Worm (Caenorhabditis elegans): ENCODE data around the gene lsy-2.

Gene lsy-2

ce11 chrX:2096804-2097203 lies 7.3 kb downstream of the lsy-2 start, which contains the start of gene T21D9.2:
T21D9.2 (minus strand) TSS chrX:2096904.
- TF ChIP-seq zag-1 (tag; optimal IDR thresholded peaks at IDR 0.05), result no peak
- TF ChIP-seq mml-1 (tag; optimal IDR thresholded peaks at IDR 0.05), result no peak
- TF ChIP-seq ceh-9 (tag; optimal IDR thresholded peaks at IDR 0.05), result no peak
- no peak for TF ChIP-seq ztf-4 (tag; optimal IDR thresholded peaks at IDR 0.05)
- TF ChIP-seq nhr-76 (tag; optimal IDR thresholded peaks at IDR 0.05), result no peak
- TF ChIP-seq skn-1 (tag; optimal IDR thresholded peaks at IDR 0.05), result no peak
- TF ChIP-seq lin-39 (tag; optimal IDR thresholded peaks at IDR 0.05), result no peak
- TF ChIP-seq ceh-16 (tag; optimal IDR thresholded peaks at IDR 0.05), result no peak
- TF ChIP-seq unc-39 (tag; optimal IDR thresholded peaks at IDR 0.05), result no peak
- TF ChIP-seq nhr-23 (tag; optimal IDR thresholded peaks at IDR 0.05), result no peak
- no peak for TF ChIP-seq nhr-67 (tag; optimal IDR thresholded peaks at IDR 0.05)
- no peak for TF ChIP-seq nhr-25 (tag; optimal IDR thresholded peaks at IDR 0.05)
- no peak for TF ChIP-seq ztf-11 (tag; optimal IDR thresholded peaks at IDR 0.05)
- TF ChIP-seq R02D3.7 (tag; optimal IDR thresholded peaks at IDR 0.05), result no peak
- TF ChIP-seq nhr-43 (tag; optimal IDR thresholded peaks at IDR 0.05; ENCODE audit: poor library complexity, severe bottlenecking), result no peak
- no peak for TF ChIP-seq ZK546.5 (tag; optimal IDR thresholded peaks at IDR 0.05)

ce11 chrX:2099002-2099401 lies 9.5 kb downstream of the lsy-2 start:
- TF ChIP-seq mml-1 (tag; optimal IDR thresholded peaks at IDR 0.05), result no peak
- TF ChIP-seq nhr-77 (tag; optimal IDR thresholded peaks at IDR 0.05), result no peak
- peak; percentile 34 for TF ChIP-seq lin-39 (tag; optimal IDR thresholded peaks at IDR 0.05)

ce11 chrX:2105310-2105709 lies 15.8 kb downstream of the lsy-2 start, which contains the start of gene F53B1.3:
F53B1.3 (plus strand) TSS chrX:2105610.
- no peak for TF ChIP-seq tbx-2 (tag; optimal IDR thresholded peaks at IDR 0.05)
- no peak for TF ChIP-seq sea-2 (GFP tag; optimal IDR thresholded peaks at IDR 0.05)
- no peak for TF ChIP-seq egl-27 (tag; optimal IDR thresholded peaks at IDR 0.05)
- no peak for TF ChIP-seq mml-1 (tag; optimal IDR thresholded peaks at IDR 0.05)
- no peak for TF ChIP-seq ama-1 (optimal IDR thresholded peaks at IDR 0.05)
- no peak for TF ChIP-seq lsy-12 (tag; optimal IDR thresholded peaks at IDR 0.05)
- TF ChIP-seq nfya-1 (tag; optimal IDR thresholded peaks at IDR 0.05; ENCODE audit: insufficient read depth), result no peak
- no peak for TF ChIP-seq lin-15B (tag; optimal IDR thresholded peaks at IDR 0.05)
- no peak for TF ChIP-seq ceh-16 (tag; optimal IDR thresholded peaks at IDR 0.05)
- TF ChIP-seq elt-2 (tag; optimal IDR thresholded peaks at IDR 0.05), result no peak
- no peak for TF ChIP-seq elt-3 (tag; optimal IDR thresholded peaks at IDR 0.05)
- TF ChIP-seq skn-1 (tag; optimal IDR thresholded peaks at IDR 0.05), result no peak
- TF ChIP-seq nhr-11 (tag; optimal IDR thresholded peaks at IDR 0.05), result no peak
- TF ChIP-seq zag-1 (tag; optimal IDR thresholded peaks at IDR 0.05), result no peak

DNA sequence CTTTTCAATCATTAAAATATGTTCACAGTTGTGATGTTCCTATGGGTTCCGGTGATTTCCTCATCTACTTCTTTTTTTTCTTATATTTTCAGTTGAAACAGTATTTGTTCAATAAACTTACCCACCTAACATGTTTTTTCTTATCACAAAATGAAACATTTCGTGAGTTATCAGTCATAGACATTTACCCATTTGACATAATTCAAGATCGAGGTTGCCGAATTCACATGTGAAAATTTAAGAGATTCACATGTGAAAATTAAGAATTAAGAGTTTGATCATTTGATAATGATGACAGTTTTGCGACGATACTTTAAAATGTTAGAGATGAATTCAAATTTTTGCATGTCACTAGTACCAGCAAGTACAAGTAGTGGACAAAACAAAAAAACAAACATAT lies 17.9 kb downstream of the lsy-2 start:
- TF ChIP-seq nhr-11 (tag; optimal IDR thresholded peaks at IDR 0.05) (no peak), lin-39 (tag; optimal IDR thresholded peaks at IDR 0.05) (no peak), hmg-11 (tag; optimal IDR thresholded peaks at IDR 0.05) (no peak), nfya-1 (tag; optimal IDR thresholded peaks at IDR 0.05; ENCODE audit: insufficient read depth) (no peak), tbx-2 (tag; optimal IDR thresholded peaks at IDR 0.05) (no peak), jun-1 (tag; optimal IDR thresholded peaks at IDR 0.05) (no peak), fos-1 (tag; optimal IDR thresholded peaks at IDR 0.05) (no peak), daf-12 (tag; optimal IDR thresholded peaks at IDR 0.05) (no peak), ceh-16 (tag; optimal IDR thresholded peaks at IDR 0.05) (no peak), mml-1 (tag; optimal IDR thresholded peaks at IDR 0.05) (no peak), elt-2 (tag; optimal IDR thresholded peaks at IDR 0.05) (peak; percentile 88), pqm-1 (tag; optimal IDR thresholded peaks at IDR 0.05) (peak; percentile 64), ZK546.5 (tag; optimal IDR thresholded peaks at IDR 0.05) (no peak), unc-39 (tag; optimal IDR thresholded peaks at IDR 0.05) (no peak), R02D3.7 (tag; optimal IDR thresholded peaks at IDR 0.05) (no peak)

- no peak for TF ChIP-seq aly-2 (tag; optimal IDR thresholded peaks at IDR 0.05)
- no peak for TF ChIP-seq fkh-2 (tag; optimal IDR thresholded peaks at IDR 0.05)
- no peak for TF ChIP-seq nhr-67 (tag; optimal IDR thresholded peaks at IDR 0.05)
- TF ChIP-seq ztf-4 (tag; optimal IDR thresholded peaks at IDR 0.05), result no peak
- TF ChIP-seq ceh-9 (tag; optimal IDR thresholded peaks at IDR 0.05), result no peak
- TF ChIP-seq tbx-2 (tag; optimal IDR thresholded peaks at IDR 0.05), result no peak
- TF ChIP-seq nhr-76 (tag; optimal IDR thresholded peaks at IDR 0.05), result no peak
- no peak for TF ChIP-seq snpc-4 (tag; optimal IDR thresholded peaks at IDR 0.05)
Observed at ce11 chrX:2108182-2108581, 18.7 kb downstream of the lsy-2 start.
